Fruit fly (Drosophila melanogaster): ENCODE data around the gene CG32264.
A peak's percentile ranks its signal among the peaks of the same experiment; 100 is the strongest.

Gene CG32264

dm6 chr3L:3760395-3760997 is 45.8 kb downstream of the CG32264 start (continued):
- TF ChIP-seq cad (GFP tag; optimal IDR thresholded peaks at IDR 0.05) = no peak
- no peak for TF ChIP-seq C15 (GFP tag; IDR thresholded peaks at IDR 0.05)
- TF ChIP-seq da (GFP tag; optimal IDR thresholded peaks at IDR 0.05) = no peak
- no peak for TF ChIP-seq Hmx (GFP tag; optimal IDR thresholded peaks at IDR 0.05)
- 0 out of 2 replicates have a peak, but pooled peaks have one; percentile 34 for TF ChIP-seq CG11085 (GFP tag; IDR thresholded peaks at IDR 0.05)
- 0 out of 2 replicates have a peak, but pooled peaks have one; percentile 23 for TF ChIP-seq MBD-R2 (GFP tag; IDR thresholded peaks at IDR 0.05)
- peak; percentile 68 for TF ChIP-seq slbo (GFP tag; IDR thresholded peaks at IDR 0.05)
- TF ChIP-seq CG11696 (GFP tag; IDR thresholded peaks at IDR 0.05) = no peak
- no peak for TF ChIP-seq CG10274 (GFP tag; optimal IDR thresholded peaks at IDR 0.05)
- no peak for TF ChIP-seq nerfin-1 (tag; optimal IDR thresholded peaks at IDR 0.05)
- TF ChIP-seq Drgx (GFP tag; IDR thresholded peaks at IDR 0.05) = no peak
- TF ChIP-seq CG15073 (GFP tag; optimal IDR thresholded peaks at IDR 0.05) = no peak
- TF ChIP-seq Awh (GFP tag; IDR thresholded peaks at IDR 0.05) = no peak
- no peak for TF ChIP-seq gfzf (GFP tag; optimal IDR thresholded peaks at IDR 0.05)
- no peak for TF ChIP-seq Adf1 (GFP tag; IDR thresholded peaks at IDR 0.05)
- TF ChIP-seq row (GFP tag; IDR thresholded peaks at IDR 0.05) = peak; percentile 78
- TF ChIP-seq Eip74EF (GFP tag; optimal IDR thresholded peaks at IDR 0.05) = peak in 1 of 2 experiments; percentile 24
- peak; percentile 29 for TF ChIP-seq org-1 (GFP tag; optimal IDR thresholded peaks at IDR 0.05)
- TF ChIP-seq Tbp (GFP tag; optimal IDR thresholded peaks at IDR 0.05) = no peak
- TF ChIP-seq CG30020 (tag; optimal IDR thresholded peaks at IDR 0.05) = no peak
- no peak; the same call in 1 of the 2 replicates for TF ChIP-seq CG10366 (GFP tag; IDR thresholded peaks at IDR 0.05)
- no peak for TF ChIP-seq CG11093 (GFP tag; IDR thresholded peaks at IDR 0.05)
- TF ChIP-seq cg (GFP tag; optimal IDR thresholded peaks at IDR 0.05) = no peak
- peak; percentile 16 for TF ChIP-seq bab2 (GFP tag; optimal IDR thresholded peaks at IDR 0.05)
- TF ChIP-seq CG13296 (GFP tag; optimal IDR thresholded peaks at IDR 0.05) = peak; percentile 43
- no peak for TF ChIP-seq CG8944 (GFP tag; optimal IDR thresholded peaks at IDR 0.05)
- peak; percentile 89 for TF ChIP-seq abd-A (tag; optimal IDR thresholded peaks at IDR 0.05)
- peak; percentile 13 for TF ChIP-seq Myb (GFP tag; optimal IDR thresholded peaks at IDR 0.05)
- no peak for TF ChIP-seq crp (GFP tag; optimal IDR thresholded peaks at IDR 0.05)
- TF ChIP-seq cas (GFP tag; IDR thresholded peaks at IDR 0.05) = no peak
- peak; percentile 10 for TF ChIP-seq CG11398 (GFP tag; optimal IDR thresholded peaks at IDR 0.05)
- TF ChIP-seq nau (GFP tag; optimal IDR thresholded peaks at IDR 0.05) = peak; percentile 80
- peak; percentile 19 for TF ChIP-seq CG17385 (GFP tag; optimal IDR thresholded peaks at IDR 0.05)
- peak; percentile 11 for TF ChIP-seq Fer3 (tag; optimal IDR thresholded peaks at IDR 0.05)
- no peak for TF ChIP-seq Doc2 (GFP tag; IDR thresholded peaks at IDR 0.05)
- no peak for TF ChIP-seq Opbp (GFP tag; IDR thresholded peaks at IDR 0.05; ENCODE audit: partially characterized antibody)
- TF ChIP-seq CG10543 (GFP tag; optimal IDR thresholded peaks at IDR 0.05) = peak; percentile 49
- peak; percentile 37; the same call in 1 of the 3 replicates for TF ChIP-seq CG17361 (GFP tag; IDR thresholded peaks at IDR 0.05)
- TF ChIP-seq aop (GFP tag; IDR thresholded peaks at IDR 0.05) = no peak
- no peak for TF ChIP-seq bbx (GFP tag; IDR thresholded peaks at IDR 0.05; ENCODE audit: partially characterized antibody)
- no peak for TF ChIP-seq CG4282 (GFP tag; optimal IDR thresholded peaks at IDR 0.05)
- peak; percentile 50 for TF ChIP-seq ems (GFP tag; optimal IDR thresholded peaks at IDR 0.05)
- no peak for TF ChIP-seq tx (GFP tag; optimal IDR thresholded peaks at IDR 0.05)
- no peak for TF ChIP-seq fru (optimal IDR thresholded peaks at IDR 0.05)
- TF ChIP-seq CG10979 (tag; optimal IDR thresholded peaks at IDR 0.05) = no peak
- no peak for TF ChIP-seq ERR (GFP tag; optimal IDR thresholded peaks at IDR 0.05)
- TF ChIP-seq Dfd (GFP tag; optimal IDR thresholded peaks at IDR 0.05) = no peak
- TF ChIP-seq sc (optimal IDR thresholded peaks at IDR 0.05) = no peak
- TF ChIP-seq sc (GFP tag; optimal IDR thresholded peaks at IDR 0.05) = no peak
- peak; percentile 49 for TF ChIP-seq CG7839 (tag; optimal IDR thresholded peaks at IDR 0.05)
- TF ChIP-seq cwo (GFP tag; optimal IDR thresholded peaks at IDR 0.05) = peak; percentile 37
